Worm (Caenorhabditis elegans): ENCODE results near the gene C29A12.1.
A peak's percentile ranks its signal among the peaks of the same experiment; 100 is the strongest.

Gene C29A12.1

ce11 chrV:10834682-10835219, 21.5 kb upstream of the C29A12.1 start:
- no peak for TF ChIP-seq madf-2 (tag; optimal IDR thresholded peaks at IDR 0.05)
- peak; percentile 37 for TF ChIP-seq unc-42 (tag; optimal IDR thresholded peaks at IDR 0.05)
- TF ChIP-seq ceh-34 (tag; optimal IDR thresholded peaks at IDR 0.05), result no peak

- TF ChIP-seq ceh-30 (tag; optimal IDR thresholded peaks at IDR 0.05) (no peak), unc-42 (tag; optimal IDR thresholded peaks at IDR 0.05) (no peak), pha-2 (tag; optimal IDR thresholded peaks at IDR 0.05) (no peak), fkh-6 (tag; optimal IDR thresholded peaks at IDR 0.05) (no peak), zip-5 (tag; optimal IDR thresholded peaks at IDR 0.05) (no peak), pqm-1 (tag; optimal IDR thresholded peaks at IDR 0.05) (no peak), F13H6.1 (tag; optimal IDR thresholded peaks at IDR 0.05) (no peak)
Measured at ce11 chrV:10832862-10833261, 19.6 kb upstream of the C29A12.1 start.

DNA sequence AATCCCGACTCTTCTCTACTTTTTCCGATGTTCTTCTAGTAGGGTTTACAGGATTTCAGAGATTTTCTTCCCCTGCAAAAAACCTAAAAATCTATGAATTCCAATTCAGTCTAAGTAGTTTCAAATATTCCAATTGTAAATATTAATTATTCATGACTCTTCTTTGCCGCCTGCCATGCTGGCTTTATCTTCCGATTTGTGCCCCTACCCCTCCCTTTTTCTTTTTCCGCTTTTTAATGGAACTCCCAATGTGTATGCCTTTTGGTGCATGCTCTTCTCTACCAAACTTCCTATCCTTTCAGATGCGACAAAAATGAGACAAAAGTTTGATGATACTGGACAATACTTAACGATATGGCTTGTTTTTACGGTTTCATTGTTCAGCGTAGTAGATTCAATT, 11.4 kb upstream of the C29A12.1 start, which contains the start of gene nrx-1:
Gene nrx-1 (plus strand): TSS at position 301 of the 400 bp plus-strand sequence.
- no peak for TF ChIP-seq tbx-2 (tag; optimal IDR thresholded peaks at IDR 0.05)
- TF ChIP-seq fkh-6 (tag; optimal IDR thresholded peaks at IDR 0.05), result no peak
- no peak for TF ChIP-seq pros-1 (tag; optimal IDR thresholded peaks at IDR 0.05)
- TF ChIP-seq unc-55 (GFP tag; optimal IDR thresholded peaks at IDR 0.05), result no peak
- no peak for TF ChIP-seq ceh-6 (GFP tag; optimal IDR thresholded peaks at IDR 0.05)
- TF ChIP-seq ets-4 (tag; optimal IDR thresholded peaks at IDR 0.05), result no peak
- no peak for TF ChIP-seq odd-2 (tag; optimal IDR thresholded peaks at IDR 0.05)
- no peak for TF ChIP-seq ttx-3 (tag; optimal IDR thresholded peaks at IDR 0.05)
- TF ChIP-seq sox-4 (tag; optimal IDR thresholded peaks at IDR 0.05), result no peak
- TF ChIP-seq F13H6.1 (tag; optimal IDR thresholded peaks at IDR 0.05), result no peak
- TF ChIP-seq unc-42 (tag; optimal IDR thresholded peaks at IDR 0.05), result no peak
- no peak for TF ChIP-seq dve-1 (tag; optimal IDR thresholded peaks at IDR 0.05)
- TF ChIP-seq rnt-1 (tag; optimal IDR thresholded peaks at IDR 0.05), result no peak
- TF ChIP-seq ceh-22 (tag; optimal IDR thresholded peaks at IDR 0.05), result no peak
- no peak for TF ChIP-seq ama-1 (optimal IDR thresholded peaks at IDR 0.05)

DNA sequence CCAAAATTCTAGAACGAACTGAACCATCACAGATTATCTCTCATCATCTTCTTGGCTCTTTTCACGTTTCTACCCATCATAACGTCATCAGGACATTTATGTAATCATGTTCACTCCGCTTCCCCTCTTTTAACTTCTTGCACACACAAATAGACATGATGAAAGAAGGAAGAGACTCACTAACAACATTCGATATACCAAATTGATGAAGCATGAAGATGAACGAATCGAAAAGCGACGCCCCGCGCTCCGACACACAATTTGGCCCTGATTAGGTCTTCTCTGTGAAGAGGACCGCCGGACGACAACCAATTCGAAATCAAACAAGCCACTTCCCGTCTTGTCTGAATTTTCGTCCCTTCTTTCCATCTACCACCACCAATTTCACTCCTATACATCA, 5.2 kb upstream of the C29A12.1 start:
- TF ChIP-seq fkh-6 (tag; optimal IDR thresholded peaks at IDR 0.05), result no peak
- TF ChIP-seq unc-42 (tag; optimal IDR thresholded peaks at IDR 0.05), result peak; percentile 67

ce11 chrV:10816831-10817230, 3.5 kb upstream of the C29A12.1 start:
- peak; percentile 88 for TF ChIP-seq unc-42 (tag; optimal IDR thresholded peaks at IDR 0.05)
- no peak for TF ChIP-seq unc-86 (tag; optimal IDR thresholded peaks at IDR 0.05)
- TF ChIP-seq fkh-6 (tag; optimal IDR thresholded peaks at IDR 0.05), result no peak

DNA sequence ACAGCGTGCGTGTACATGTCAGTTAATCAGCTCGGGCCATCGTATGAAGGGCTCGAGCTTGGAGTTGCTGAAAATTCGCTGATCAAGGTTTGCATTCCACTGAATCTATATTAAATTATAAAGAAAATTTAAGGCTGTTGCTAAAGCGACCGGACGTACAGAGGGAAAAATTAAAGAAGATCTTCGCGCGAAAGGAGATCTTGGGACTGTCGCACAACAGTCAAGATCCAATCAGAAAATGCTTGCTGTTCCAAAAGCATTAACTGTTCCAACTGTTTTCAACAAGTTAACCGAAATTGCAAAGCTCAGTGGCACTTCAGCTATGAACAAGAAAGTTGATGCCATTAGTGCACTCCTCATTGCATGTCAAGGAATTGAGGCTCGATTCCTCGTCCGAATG, 1.0 kb upstream of the C29A12.1 start:
- TF ChIP-seq ceh-48 (tag; optimal IDR thresholded peaks at IDR 0.05) (no peak), C38D4.7 (GFP tag; optimal IDR thresholded peaks at IDR 0.05) (no peak), unc-86 (tag; optimal IDR thresholded peaks at IDR 0.05) (no peak), eyg-1 (tag; optimal IDR thresholded peaks at IDR 0.05) (no peak), fkh-6 (tag; optimal IDR thresholded peaks at IDR 0.05) (no peak), ztf-16 (tag; optimal IDR thresholded peaks at IDR 0.05) (no peak), T23F11.4 (GFP tag; optimal IDR thresholded peaks at IDR 0.05) (no peak), ceh-9 (tag; optimal IDR thresholded peaks at IDR 0.05) (no peak), ceh-31 (tag; optimal IDR thresholded peaks at IDR 0.05) (no peak), ceh-14 (tag; optimal IDR thresholded peaks at IDR 0.05) (no peak), C08G9.2 (tag; optimal IDR thresholded peaks at IDR 0.05) (no peak), pha-4 (tag; optimal IDR thresholded peaks at IDR 0.05) (no peak), pax-1 (tag; optimal IDR thresholded peaks at IDR 0.05) (no peak), sox-2 (GFP tag; IDR thresholded peaks at IDR 0.05) (no peak), fax-1 (tag; optimal IDR thresholded peaks at IDR 0.05) (no peak), pag-3 (tag; optimal IDR thresholded peaks at IDR 0.05; ENCODE audit: borderline replicate concordance) (no peak), ceh-45 (GFP tag; IDR thresholded peaks at IDR 0.05) (no peak), dmd-4 (tag; optimal IDR thresholded peaks at IDR 0.05; ENCODE audit: borderline replicate concordance) (no peak), hlh-30 (tag; optimal IDR thresholded peaks at IDR 0.05; ENCODE audit: insufficient read depth) (no peak), K09A11.1 (tag; optimal IDR thresholded peaks at IDR 0.05; ENCODE audit: insufficient read depth) (no peak)

Measured in whole organism, late embryonic.